Worm (Caenorhabditis elegans): ENCODE data around the gene Y67D8B.5.

ce11 chrIV:3191466-3191865, 10.7 kb upstream of the Y67D8B.5 start, which contains the start of gene Y67D8B.2:
- TF ChIP-seq med-1 (GFP tag; optimal IDR thresholded peaks at IDR 0.05; ENCODE audit: insufficient read depth) (no peak), flt-1 (GFP tag; IDR thresholded peaks at IDR 0.05) (no peak), ztf-29 (GFP tag; IDR thresholded peaks at IDR 0.05) (no peak), cog-1 (tag; optimal IDR thresholded peaks at IDR 0.05) (no peak), klf-2 (GFP tag; conservative IDR thresholded peaks at IDR 0.05) (no peak), ztf-23 (GFP tag; IDR thresholded peaks at IDR 0.05) (no peak), tab-1 (GFP tag; IDR thresholded peaks at IDR 0.05) (no peak), T22C8.4 (GFP tag; IDR thresholded peaks at IDR 0.05) (no peak), ref-1 (GFP tag; conservative IDR thresholded peaks at IDR 0.05) (no peak)
